Fruit fly (Drosophila melanogaster): ENCODE data around the gene Pi3K92E.

Gene Pi3K92E

DNA sequence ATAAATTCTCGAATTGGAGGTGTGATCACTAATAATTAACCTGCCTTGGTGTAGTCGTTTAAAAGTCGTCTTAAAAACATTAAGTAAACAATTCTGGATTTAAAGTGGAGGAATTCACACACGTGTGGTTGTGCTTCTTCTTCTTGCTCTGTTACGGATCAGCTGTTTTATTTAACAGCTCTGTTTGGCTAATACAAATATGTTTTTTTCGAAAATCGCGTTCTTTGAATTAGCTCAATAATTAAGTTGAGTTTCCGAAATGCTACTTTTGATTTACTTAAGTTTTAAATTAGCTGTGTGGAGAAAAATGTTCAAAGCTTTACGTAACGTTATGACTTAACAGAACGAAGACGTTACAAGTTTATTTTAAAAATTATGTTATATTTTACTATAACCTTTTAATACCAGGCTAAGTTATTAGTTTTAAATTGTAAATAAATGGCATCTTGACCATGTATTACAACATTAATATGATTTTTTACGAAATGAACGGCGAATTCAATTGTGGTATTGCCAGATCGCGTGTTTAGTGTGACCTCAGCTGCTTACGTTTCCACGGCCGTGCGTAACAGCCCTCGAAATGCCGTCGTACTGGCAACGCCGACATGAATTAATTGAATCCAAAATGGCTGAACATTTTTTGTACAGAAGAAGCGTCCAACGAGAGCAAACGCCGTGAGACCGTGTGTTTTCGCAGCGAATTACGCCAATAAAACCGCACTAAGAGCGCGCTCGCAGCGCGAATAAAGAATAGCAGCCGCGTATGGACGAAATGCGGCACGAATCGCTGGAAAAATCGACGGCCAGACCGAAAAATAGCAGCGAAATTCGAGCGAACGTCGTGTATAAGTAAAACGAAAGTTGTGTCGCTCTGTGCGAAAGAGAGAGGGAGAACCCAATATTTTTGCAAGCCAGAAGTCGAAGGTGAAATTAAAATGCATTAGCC, 41.7 kb downstream of the Pi3K92E start, which contains the start of the genes Pus1 and bon (continued):
- TF ChIP-seq CG17359 (tag; optimal IDR thresholded peaks at IDR 0.05) (no peak), crol (GFP tag; IDR thresholded peaks at IDR 0.05) (no peak), CG12659 (GFP tag; optimal IDR thresholded peaks at IDR 0.05) (peak; percentile 86), ase (GFP tag; IDR thresholded peaks at IDR 0.05) (no peak), CG10462 (GFP tag; optimal IDR thresholded peaks at IDR 0.05) (no peak), pita (GFP tag; optimal IDR thresholded peaks at IDR 0.05) (no peak), lab (GFP tag; optimal IDR thresholded peaks at IDR 0.05) (no peak), Rfx (GFP tag; IDR thresholded peaks at IDR 0.05) (peak; percentile 43), zen (tag; optimal IDR thresholded peaks at IDR 0.05) (peak; percentile 74), twi (tag; optimal IDR thresholded peaks at IDR 0.05) (no peak), CG11085 (GFP tag; IDR thresholded peaks at IDR 0.05) (no peak), Meics (GFP tag; optimal IDR thresholded peaks at IDR 0.05) (no peak), row (GFP tag; IDR thresholded peaks at IDR 0.05) (peak; percentile 38; the same call in 2 of the 3 replicates), CG2116 (GFP tag; optimal IDR thresholded peaks at IDR 0.05) (no peak), HLH3B (GFP tag; IDR thresholded peaks at IDR 0.05) (no peak), Nf-YC (tag; optimal IDR thresholded peaks at IDR 0.05) (peak; percentile 42), CG14965 (GFP tag; optimal IDR thresholded peaks at IDR 0.05; ENCODE audit: borderline replicate concordance) (no peak), CG12942 (GFP tag; optimal IDR thresholded peaks at IDR 0.05) (no peak), BEAF-32 (GFP tag; optimal IDR thresholded peaks at IDR 0.05) (peak; percentile 52), NC2β (GFP tag; optimal IDR thresholded peaks at IDR 0.05) (peak; percentile 46), CG1024 (GFP tag; IDR thresholded peaks at IDR 0.05) (no peak), cwo (GFP tag; optimal IDR thresholded peaks at IDR 0.05) (peak; percentile 75), CG13287 (GFP tag; IDR thresholded peaks at IDR 0.05; ENCODE audit: partially characterized antibody) (peak; percentile 39; the same call in 1 of the 2 replicates), crc (GFP tag; optimal IDR thresholded peaks at IDR 0.05) (no peak), MBD-R2 (GFP tag; IDR thresholded peaks at IDR 0.05) (0 out of 2 replicates have a peak, but pooled peaks have one; percentile 34), CG2199 (GFP tag; IDR thresholded peaks at IDR 0.05) (0 out of 3 replicates have a peak, but pooled peaks have one; percentile 16), Lpt (GFP tag; optimal IDR thresholded peaks at IDR 0.05) (no peak), Stat92E (GFP tag; optimal IDR thresholded peaks at IDR 0.05) (no peak), wdn (GFP tag; IDR thresholded peaks at IDR 0.05) (no peak), Tbp (GFP tag; optimal IDR thresholded peaks at IDR 0.05) (no peak), CG34376 (GFP tag; optimal IDR thresholded peaks at IDR 0.05) (peak; percentile 10), hb (GFP tag; IDR thresholded peaks at IDR 0.05; ENCODE audit: partially characterized antibody) (no peak), bsh (GFP tag; optimal IDR thresholded peaks at IDR 0.05) (peak; percentile 2 to 7), CG8281 (tag; optimal IDR thresholded peaks at IDR 0.05) (no peak), CG7963 (GFP tag; IDR thresholded peaks at IDR 0.05; ENCODE audit: partially characterized antibody) (no peak), CG9876 (GFP tag; optimal IDR thresholded peaks at IDR 0.05) (no peak), Bgb (GFP tag; IDR thresholded peaks at IDR 0.05; ENCODE audit: partially characterized antibody) (peak; percentile 57), CG4617 (GFP tag; optimal IDR thresholded peaks at IDR 0.05; ENCODE audit: borderline replicate concordance) (peak; percentile 52), HLH54F (GFP tag; optimal IDR thresholded peaks at IDR 0.05) (peak; percentile 30), tup (GFP tag; optimal IDR thresholded peaks at IDR 0.05) (no peak), fd3F (GFP tag; optimal IDR thresholded peaks at IDR 0.05) (no peak), dati (GFP tag; IDR thresholded peaks at IDR 0.05) (no peak), Taf1 (GFP tag; IDR thresholded peaks at IDR 0.05) (no peak), Dfd (GFP tag; optimal IDR thresholded peaks at IDR 0.05) (no peak), CG5245 (GFP tag; optimal IDR thresholded peaks at IDR 0.05) (no peak), sc (optimal IDR thresholded peaks at IDR 0.05) (no peak), sc (GFP tag; optimal IDR thresholded peaks at IDR 0.05) (no peak), aop (GFP tag; IDR thresholded peaks at IDR 0.05) (no peak)

Data from whole organism, embryonic.